Worm (Caenorhabditis elegans): Measurements from ENCODE around the gene blos-8.

blos-8 gene

DNA sequence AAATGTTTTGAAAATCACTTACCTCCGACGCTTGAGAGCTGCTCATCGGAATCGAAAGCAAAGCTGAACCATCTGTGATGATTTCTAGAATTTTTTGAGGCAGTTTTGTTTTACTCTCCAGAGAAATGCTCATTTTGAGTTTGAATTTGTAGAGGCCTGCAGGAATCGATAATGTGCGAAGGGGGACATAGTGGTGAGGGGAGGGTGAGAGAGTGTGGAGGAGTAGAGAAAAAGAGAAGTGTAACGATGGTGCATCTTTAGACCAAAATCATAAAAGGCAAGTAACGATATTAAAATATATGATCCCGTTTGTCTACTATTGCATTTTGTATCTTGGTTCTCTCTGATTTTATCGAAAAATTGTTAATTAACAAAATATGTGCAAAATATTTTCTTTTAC lies at the start of gene blos-8:
blos-8 (minus strand) TSS at position 216 of the 400 bp plus-strand sequence.
- TF ChIP-seq unc-42 (tag; optimal IDR thresholded peaks at IDR 0.05) (peak; percentile 24), ceh-48 (tag; optimal IDR thresholded peaks at IDR 0.05) (peak; percentile 86), fkh-10 (GFP tag; optimal IDR thresholded peaks at IDR 0.05) (no peak)

DNA sequence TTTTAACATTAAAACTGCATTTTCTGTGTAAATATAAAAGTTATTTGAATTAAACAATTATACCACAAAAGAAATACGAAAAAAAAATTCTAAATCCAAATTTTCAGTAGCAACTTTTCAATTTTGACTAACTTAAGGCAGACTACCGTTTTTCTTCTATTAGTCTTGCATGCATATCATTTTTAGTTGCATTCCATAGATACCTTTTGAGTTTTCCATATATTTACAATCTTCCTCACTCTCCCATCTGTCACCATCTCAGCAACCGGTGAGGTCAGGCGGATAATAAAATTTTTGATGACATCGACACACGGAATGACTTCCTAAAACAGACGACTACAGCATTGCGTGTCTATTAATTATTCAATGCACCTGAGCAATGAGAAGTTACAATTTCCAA lies 47.7 kb upstream of the blos-8 start, which contains the start of gene gcy-36:
gcy-36 (plus strand) TSS at position 301 of the 400 bp plus-strand sequence.
- TF ChIP-seq hlh-13 (GFP tag; optimal IDR thresholded peaks at IDR 0.05) (no peak), pqm-1 (tag; optimal IDR thresholded peaks at IDR 0.05) (no peak), dmd-4 (tag; optimal IDR thresholded peaks at IDR 0.05; ENCODE audit: borderline replicate concordance) (no peak), madf-2 (tag; optimal IDR thresholded peaks at IDR 0.05) (no peak), unc-3 (GFP tag; conservative IDR thresholded peaks at IDR 0.05) (no peak), unc-3 (tag; optimal IDR thresholded peaks at IDR 0.05) (no peak), hlh-6 (tag; optimal IDR thresholded peaks at IDR 0.05) (no peak), nfya-1 (tag; optimal IDR thresholded peaks at IDR 0.05) (no peak), pax-1 (tag; optimal IDR thresholded peaks at IDR 0.05) (no peak), ceh-2 (tag; optimal IDR thresholded peaks at IDR 0.05) (no peak), ceh-24 (tag; optimal IDR thresholded peaks at IDR 0.05) (no peak), ets-4 (tag; optimal IDR thresholded peaks at IDR 0.05) (no peak), elt-4 (tag; optimal IDR thresholded peaks at IDR 0.05) (no peak), Y22D7AL.16 (tag; optimal IDR thresholded peaks at IDR 0.05) (no peak)

DNA sequence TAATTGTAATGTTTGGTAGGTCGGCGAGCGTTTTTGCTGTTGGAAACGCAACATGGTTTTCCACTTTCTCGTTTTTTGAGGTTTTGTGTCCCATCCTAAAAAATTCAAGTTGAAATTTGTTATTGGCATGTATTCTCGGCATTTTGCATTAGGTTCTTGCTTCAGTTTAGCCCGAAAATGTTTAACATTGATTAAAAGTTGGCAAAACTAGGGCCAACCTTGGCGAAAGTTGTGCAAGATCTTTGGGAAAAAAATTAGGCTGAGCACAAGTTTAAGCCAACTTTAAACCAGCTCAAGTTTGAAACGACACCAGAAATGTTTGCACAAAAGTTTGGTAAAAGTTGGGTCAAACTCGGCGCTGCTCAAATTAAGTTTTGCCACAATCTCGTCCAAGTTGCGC lies 46.3 kb upstream of the blos-8 start, which contains the start of gene exc-1:
exc-1 (minus strand) TSS at position 101 of the 400 bp plus-strand sequence.
- TF ChIP-seq fax-1 (tag; optimal IDR thresholded peaks at IDR 0.05), result no peak
- TF ChIP-seq pha-4 (tag; optimal IDR thresholded peaks at IDR 0.05), result no peak
- no peak for TF ChIP-seq ceh-31 (tag; optimal IDR thresholded peaks at IDR 0.05)
- no peak for TF ChIP-seq hlh-6 (tag; optimal IDR thresholded peaks at IDR 0.05)
- TF ChIP-seq lim-6 (tag; optimal IDR thresholded peaks at IDR 0.05), result no peak
- TF ChIP-seq ceh-9 (tag; optimal IDR thresholded peaks at IDR 0.05), result no peak
- TF ChIP-seq ceh-48 (tag; optimal IDR thresholded peaks at IDR 0.05), result no peak
- no peak for TF ChIP-seq C08G9.2 (tag; optimal IDR thresholded peaks at IDR 0.05)
- TF ChIP-seq ceh-19 (GFP tag; optimal IDR thresholded peaks at IDR 0.05), result no peak
- TF ChIP-seq ceh-30 (tag; optimal IDR thresholded peaks at IDR 0.05), result no peak
- no peak for TF ChIP-seq pat-9 (tag; optimal IDR thresholded peaks at IDR 0.05)
- no peak for TF ChIP-seq rnt-1 (tag; optimal IDR thresholded peaks at IDR 0.05)
- no peak for TF ChIP-seq dmd-4 (tag; optimal IDR thresholded peaks at IDR 0.05; ENCODE audit: borderline replicate concordance)

DNA sequence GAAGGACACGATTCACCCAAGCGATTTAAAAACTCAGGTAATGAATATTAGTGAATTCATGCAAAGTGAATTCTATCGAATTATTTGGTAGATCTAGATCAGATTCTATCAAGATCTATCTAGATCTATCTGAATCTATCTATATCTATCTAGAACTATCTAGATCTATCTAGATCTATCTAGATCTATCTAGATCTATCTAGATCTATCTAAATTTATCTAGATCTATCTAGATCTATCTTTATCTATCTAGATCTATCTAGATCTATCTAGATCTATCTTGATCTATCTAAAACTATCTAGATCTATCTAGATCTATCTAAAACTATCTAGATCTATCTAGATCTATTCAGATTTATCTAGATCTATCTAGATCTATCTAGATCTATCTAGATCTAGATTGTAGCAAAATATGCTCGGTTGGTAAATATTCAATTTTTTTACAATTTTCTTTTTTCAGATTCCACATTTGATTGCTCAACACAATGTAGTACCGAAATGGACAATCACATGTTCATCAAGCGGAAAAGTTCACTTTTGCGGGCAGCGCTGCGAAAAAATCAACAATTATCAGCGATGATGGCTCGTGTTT lies 39.1 kb upstream of the blos-8 start:
- peak; percentile 84 for TF ChIP-seq rnt-1 (tag; optimal IDR thresholded peaks at IDR 0.05)
- TF ChIP-seq eyg-1 (tag; optimal IDR thresholded peaks at IDR 0.05), result no peak

DNA sequence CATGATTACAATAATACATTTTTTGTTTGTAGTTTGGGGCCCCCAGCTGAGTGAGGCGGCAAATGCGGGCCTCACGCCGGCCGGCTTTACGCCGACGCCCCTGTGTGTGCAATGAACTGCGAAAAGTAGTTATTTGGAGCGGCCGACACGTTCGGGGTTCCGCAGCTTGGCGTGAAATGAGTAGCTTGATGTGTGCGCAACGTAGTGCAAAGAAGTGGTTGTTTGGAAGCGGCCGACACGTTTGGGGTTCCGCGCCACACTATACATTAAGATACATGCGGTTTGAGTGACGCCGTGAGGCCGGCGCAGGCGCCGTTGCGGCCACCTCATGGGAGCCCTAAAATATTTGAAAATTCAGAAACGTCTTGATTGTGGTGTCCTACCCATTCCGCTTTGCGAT lies 37.7 kb upstream of the blos-8 start:
- TF ChIP-seq unc-86 (tag; optimal IDR thresholded peaks at IDR 0.05) (no peak), pax-1 (tag; optimal IDR thresholded peaks at IDR 0.05) (no peak), ttx-3 (tag; optimal IDR thresholded peaks at IDR 0.05) (no peak), fkh-6 (tag; optimal IDR thresholded peaks at IDR 0.05) (no peak), nhr-232 (tag; optimal IDR thresholded peaks at IDR 0.05) (no peak), zip-5 (tag; optimal IDR thresholded peaks at IDR 0.05) (no peak), ceh-18 (tag; optimal IDR thresholded peaks at IDR 0.05) (no peak), K09A11.1 (tag; optimal IDR thresholded peaks at IDR 0.05; ENCODE audit: insufficient read depth) (no peak), ceh-30 (tag; optimal IDR thresholded peaks at IDR 0.05) (no peak), ceh-19 (GFP tag; optimal IDR thresholded peaks at IDR 0.05) (no peak), hlh-6 (tag; optimal IDR thresholded peaks at IDR 0.05) (no peak), dmd-4 (tag; optimal IDR thresholded peaks at IDR 0.05; ENCODE audit: borderline replicate concordance) (no peak), ztf-16 (tag; optimal IDR thresholded peaks at IDR 0.05) (no peak), Y22D7AL.16 (tag; optimal IDR thresholded peaks at IDR 0.05) (no peak), syd-9 (tag; optimal IDR thresholded peaks at IDR 0.05) (no peak), madf-2 (tag; optimal IDR thresholded peaks at IDR 0.05) (no peak), ceh-2 (tag; optimal IDR thresholded peaks at IDR 0.05) (no peak)

Measured in whole organism, late embryonic.